Fruit fly (Drosophila melanogaster): ENCODE data around the gene Ctr1B.

DNA sequence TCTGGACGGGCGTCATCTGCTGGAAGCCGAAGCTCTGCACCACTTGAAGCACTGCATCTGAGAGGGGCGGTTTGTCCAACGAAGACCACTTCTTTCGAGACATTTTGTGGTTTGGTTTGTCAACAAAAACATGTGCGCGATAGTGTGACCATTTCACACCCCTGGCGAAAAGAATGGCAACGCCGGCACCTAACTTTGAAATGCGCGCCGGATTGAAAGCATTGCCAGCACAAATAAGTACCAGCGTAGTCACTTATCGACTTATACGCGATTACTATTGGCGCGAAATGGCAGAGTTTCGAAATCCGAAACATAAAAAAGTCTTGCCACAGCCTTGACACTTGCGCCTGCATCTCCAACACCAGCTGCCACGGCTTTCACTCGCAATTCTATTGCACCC, 47.7 kb upstream of the Ctr1B start, which contains the start of gene CG9630:
- TF ChIP-seq pan (optimal IDR thresholded peaks at IDR 0.05), result no peak
- no peak for TF ChIP-seq usp (GFP tag; optimal IDR thresholded peaks at IDR 0.05)
- TF ChIP-seq psq (optimal IDR thresholded peaks at IDR 0.05), result no peak
- TF ChIP-seq EcR (GFP tag; optimal IDR thresholded peaks at IDR 0.05), result no peak
- TF ChIP-seq CG8478 (optimal IDR thresholded peaks at IDR 0.05), result no peak

Data from whole organism.